Worm (Caenorhabditis elegans) whole organism, L4 larva: Measurements from ENCODE around the gene faxc-2.
A peak's percentile ranks its signal among the peaks of the same experiment; 100 is the strongest.

ENCODE experiments used
- D1046.2 ChIP-seq: fragments of 200-800 bp; sonication (Bioruptor generic); IDR thresholded peaks from 2 replicates; pipeline ENCODE4 v1.3.6; 2022; ENCODE audit warnings: missing genetic modification characterization, missing compliant biosample characterization
- F37D6.2 ChIP-seq: sonication (generic microtip); optimal IDR thresholded peaks from 2 replicates; lab custom pipeline; 2016; ENCODE audit warnings: mild to moderate bottlenecking, missing genetic modification characterization, missing compliant biosample characterization
- F49E8.2 ChIP-seq: sonication (generic microtip); optimal IDR thresholded peaks from 2 replicates; lab custom pipeline; 2016; ENCODE audit warnings: missing compliant biosample characterization, mild to moderate bottlenecking, missing genetic modification characterization, borderline replicate concordance
- T20F7.1 ChIP-seq: fragments of 200-800 bp; sonication (Bioruptor generic); optimal IDR thresholded peaks from 2 replicates; lab custom pipeline; 2018; ENCODE audit warnings: mild to moderate bottlenecking, missing genetic modification characterization, missing compliant biosample characterization
- Y48G9A.11 ChIP-seq: fragments of 200-800 bp; sonication (Bioruptor generic); IDR thresholded peaks from 2 replicates; pipeline ENCODE4 v1.3.6; 2022; ENCODE audit warnings: missing genetic modification reagents, missing genetic modification characterization, missing compliant biosample characterization
- ZK546.5 ChIP-seq, 2 experiments: sonication (generic microtip); optimal IDR thresholded peaks; 2 replicates each; lab custom pipeline; 2017; ENCODE audit warnings: missing biosample characterization in 2 of 2, missing genetic modification characterization in 2 of 2
- aha-1 ChIP-seq: fragments of 150-350 bp; peaks from one replicate; lab custom pipeline; 2014; ENCODE audit warnings: missing biosample characterization, missing genetic modification characterization
- attf-4 ChIP-seq: sonication (generic microtip); optimal IDR thresholded peaks from 3 replicates; lab custom pipeline; 2017; ENCODE audit warnings: missing biosample characterization, missing genetic modification characterization
- ceh-28 ChIP-seq: fragments of 150-350 bp; optimal IDR thresholded peaks from 2 replicates; lab custom pipeline; 2014; ENCODE audit warnings: missing biosample characterization, missing genetic modification reagents, missing genetic modification characterization
- ces-1 ChIP-seq: fragments of 150-350 bp; sonication (generic microtip); optimal IDR thresholded peaks from 4 replicates; lab custom pipeline; 2014; ENCODE audit warnings: missing biosample characterization, missing genetic modification reagents, missing genetic modification characterization
- cey-2 ChIP-seq: sonication (generic microtip); optimal IDR thresholded peaks from 3 replicates; lab custom pipeline; 2017; ENCODE audit warnings: missing genetic modification characterization, mild to moderate bottlenecking, missing compliant biosample characterization, antibody characterized with exemption, borderline replicate concordance; ENCODE audit not compliant: insufficient read depth
- duxl-1 ChIP-seq: sonication (generic microtip); optimal IDR thresholded peaks from 2 replicates; lab custom pipeline; 2016; ENCODE audit warnings: mild to moderate bottlenecking, missing genetic modification characterization, moderate library complexity, missing compliant biosample characterization; ENCODE audit not compliant: poor library complexity
- dve-1 ChIP-seq: sonication (generic microtip); optimal IDR thresholded peaks from 2 replicates; lab custom pipeline; 2017; ENCODE audit warnings: antibody characterized with exemption, mild to moderate bottlenecking, missing genetic modification characterization, missing compliant biosample characterization; ENCODE audit not compliant: insufficient read depth
- gei-8 ChIP-seq: fragments of 200-800 bp; sonication (Bioruptor generic); optimal IDR thresholded peaks from 2 replicates; lab custom pipeline; 2018; ENCODE audit warnings: mild to moderate bottlenecking, missing genetic modification characterization, missing compliant biosample characterization
- hif-1 ChIP-seq, 2 experiments: sonication (generic microtip); optimal IDR thresholded peaks; 2 replicates each; lab custom pipeline; 2016 to 2017; ENCODE audit warnings: missing compliant biosample characterization in 2 of 2, missing genetic modification characterization in 2 of 2, missing genetic modification reagents in 2 of 2, missing genotype in 2 of 2, mild to moderate bottlenecking in 1 of 2
- lir-3 ChIP-seq: sonication (generic microtip); optimal IDR thresholded peaks from 2 replicates; lab custom pipeline; 2016; ENCODE audit warnings: mild to moderate bottlenecking, missing genetic modification characterization, missing compliant biosample characterization
- madf-9 ChIP-seq: fragments of 200-800 bp; sonication (Bioruptor generic); conservative IDR thresholded peaks from 2 replicates; pipeline ENCODE4 v1.3.6; 2022; ENCODE audit warnings: missing genetic modification reagents, missing genetic modification characterization, missing compliant biosample characterization
- mep-1 ChIP-seq: fragments of 150-350 bp; sonication (generic microtip); optimal IDR thresholded peaks from 3 replicates; lab custom pipeline; 2014; ENCODE audit warnings: missing biosample characterization, missing genetic modification characterization
- mes-2 ChIP-seq: sonication (generic microtip); optimal IDR thresholded peaks from 2 replicates; lab custom pipeline; 2016; ENCODE audit warnings: missing genotype, mild to moderate bottlenecking, missing genetic modification characterization, missing compliant biosample characterization; ENCODE audit not compliant: poor library complexity, severe bottlenecking
- nhr-111 ChIP-seq: fragments of 200-800 bp; sonication (Bioruptor generic); optimal IDR thresholded peaks from 2 replicates; lab custom pipeline; 2018; ENCODE audit warnings: mild to moderate bottlenecking, missing genetic modification characterization, missing compliant biosample characterization
- nhr-25 ChIP-seq: sonication (generic microtip); optimal IDR thresholded peaks from 2 replicates; lab custom pipeline; 2017; ENCODE audit warnings: missing genetic modification characterization, mild to moderate bottlenecking, missing compliant biosample characterization, antibody characterized with exemption, moderate library complexity, borderline replicate concordance; ENCODE audit not compliant: insufficient read depth
- nhr-41 ChIP-seq: fragments of 200-800 bp; sonication (Bioruptor generic); IDR thresholded peaks from 2 replicates; pipeline ENCODE4 v1.3.6; 2022; ENCODE audit warnings: missing genetic modification reagents, missing genetic modification characterization, missing compliant biosample characterization
- nhr-48 ChIP-seq: sonication (generic microtip); optimal IDR thresholded peaks from 2 replicates; lab custom pipeline; 2016; ENCODE audit warnings: mild to moderate bottlenecking, missing genetic modification characterization, missing compliant biosample characterization
- php-3 ChIP-seq: fragments of 200-800 bp; sonication (Bioruptor generic); IDR thresholded peaks from 2 replicates; pipeline ENCODE4 v1.3.6; 2022; ENCODE audit warnings: missing genetic modification reagents, missing genetic modification characterization, missing compliant biosample characterization
- rbr-2 ChIP-seq: sonication (generic microtip); optimal IDR thresholded peaks from 2 replicates; lab custom pipeline; 2016; ENCODE audit warnings: missing genotype, missing genetic modification characterization, missing compliant biosample characterization
- snpc-4 ChIP-seq: fragments of 150-350 bp; optimal IDR thresholded peaks from 2 replicates; lab custom pipeline; 2014; ENCODE audit warnings: missing biosample characterization, missing genetic modification characterization
- unc-39 ChIP-seq: sonication (generic microtip); optimal IDR thresholded peaks from 2 replicates; lab custom pipeline; 2017; ENCODE audit warnings: missing biosample characterization, missing genetic modification characterization
- unc-62 ChIP-seq, 3 experiments: fragments of 150-350 bp in 1 of 3; sonication (generic microtip); optimal IDR thresholded peaks in 2 of 3; peaks in 1 of 3; 1 replicate in 1 of 3; 2 replicates in 2 of 3; lab custom pipeline; 2014 to 2017; ENCODE audit warnings: missing biosample characterization in 3 of 3, missing genetic modification characterization in 3 of 3, missing genetic modification reagents in 3 of 3, missing genotype in 1 of 3
- zag-1 ChIP-seq: fragments of 150-350 bp; optimal IDR thresholded peaks from 2 replicates; lab custom pipeline; 2014; ENCODE audit warnings: missing biosample characterization, missing genetic modification characterization
- zfp-3 ChIP-seq: fragments of 200-800 bp; sonication (Bioruptor generic); conservative IDR thresholded peaks from 2 replicates; pipeline ENCODE4 v1.3.6; 2022; ENCODE audit warnings: missing genetic modification reagents, missing genetic modification characterization, missing compliant biosample characterization

Gene faxc-2

ce11 chrII:13337959-13338358 is 28.9 kb downstream of the faxc-2 start, which contains the start of gene mrpl-20 (continued):
- TF ChIP-seq unc-39 (no peak), F49E8.2 (tag; lab: Kevin White, UChicago) (no peak), T20F7.1 (GFP tag; lab: Kevin White, UChicago) (no peak), F37D6.2 (tag; lab: Kevin White, UChicago) (no peak), rbr-2 (tag; lab: Kevin White, UChicago) (no peak), madf-9 (GFP tag; lab: Robert Waterston, UW) (no peak), nhr-48 (no peak), gei-8 (GFP tag; lab: Kevin White, UChicago) (no peak), aha-1 (tag; lab: Kevin White, UChicago) (peak; percentile 14), cey-2 (no peak)

- 0 out of 2 replicates have a peak, but pooled peaks have one; percentile 7 for TF ChIP-seq Y48G9A.11 (GFP tag; lab: Robert Waterston, UW)
- no peak for TF ChIP-seq nhr-25 (tag; lab: Kevin White, UChicago)
Observed at ce11 chrII:13339984-13340383, 30.9 kb downstream of the faxc-2 start.

- TF ChIP-seq T20F7.1 (GFP tag; lab: Kevin White, UChicago) (no peak), dve-1 (tag; lab: Kevin White, UChicago) (no peak), ZK546.5 (tag; optimal IDR thresholded peaks at IDR 0.05; lab: Kevin White, UChicago) (no peak), attf-4 (tag; lab: Kevin White, UChicago) (no peak), mes-2 (tag; lab: Kevin White, UChicago) (no peak), zfp-3 (GFP tag; lab: Robert Waterston, UW) (no peak), rbr-2 (tag; lab: Kevin White, UChicago) (no peak), duxl-1 (no peak), unc-62 (GFP tag; optimal IDR thresholded peaks at IDR 0.05 in 1 of 2; lab: Kevin White, UChicago) (no peak), unc-62 (tag; optimal IDR thresholded peaks at IDR 0.05; lab: Kevin White, UChicago) (no peak), lir-3 (tag; lab: Kevin White, UChicago) (no peak), ces-1 (GFP tag; lab: Kevin White, UChicago) (no peak), ceh-28 (tag; lab: Kevin White, UChicago) (no peak), php-3 (GFP tag; lab: Robert Waterston, UW) (no peak), nhr-111 (GFP tag; lab: Kevin White, UChicago) (no peak), D1046.2 (GFP tag; lab: Robert Waterston, UW) (no peak), zag-1 (tag; lab: Kevin White, UChicago) (no peak), hif-1 (tag; optimal IDR thresholded peaks at IDR 0.05; lab: Kevin White, UChicago) (no peak)
Observed at ce11 chrII:13341320-13341719, 32.2 kb downstream of the faxc-2 start.

ce11 chrII:13356092-13356491 is 47.0 kb downstream of the faxc-2 start, which contains the start of gene dmsr-3:
dmsr-3 (minus strand) TSS chrII:13356192.
- TF ChIP-seq snpc-4 (no peak), nhr-111 (GFP tag; lab: Kevin White, UChicago) (no peak), ZK546.5 (tag; optimal IDR thresholded peaks at IDR 0.05; lab: Kevin White, UChicago) (no peak), lir-3 (tag; lab: Kevin White, UChicago) (no peak), mep-1 (tag; lab: Kevin White, UChicago) (no peak), nhr-41 (GFP tag; lab: Robert Waterston, UW) (no peak)
